Worm (Caenorhabditis elegans) whole organism, L3 larva: ENCODE results near the gene Y82E9BR.22.

Experiments used
- ceh-16 ChIP-seq: sonication (generic microtip); optimal IDR thresholded peaks from 2 replicates; lab custom pipeline; 2017; ENCODE audit warnings: missing biosample characterization, missing genetic modification characterization
- egl-27 ChIP-seq: sonication (generic microtip); optimal IDR thresholded peaks from 4 replicates; lab custom pipeline; 2017; ENCODE audit warnings: missing biosample characterization, missing genetic modification reagents, missing genetic modification characterization
- unc-62 ChIP-seq: fragments of 150-350 bp; sonication (generic microtip); optimal IDR thresholded peaks from 4 replicates; lab custom pipeline; 2014; ENCODE audit warnings: missing biosample characterization, missing genetic modification reagents, missing genetic modification characterization

- TF ChIP-seq unc-62 (GFP tag; lab: Kevin White, UChicago) (no peak), ceh-16 (no peak), egl-27 (tag; lab: Kevin White, UChicago) (no peak)
Observed at ce11 chrIII:1372563-1372962, 36.5 kb downstream of the Y82E9BR.22 start.
